Fruit fly (Drosophila melanogaster) whole organism: ENCODE measurements around the gene CG11837.
A peak's percentile ranks its signal among the peaks of the same experiment; 100 is the strongest.

Experiments used
- Dll ChIP-seq: fragments of >200 bp; optimal IDR thresholded peaks from 2 replicates; lab custom pipeline; 2017
- EcR ChIP-seq, 2 experiments: fragments of >200 bp; optimal IDR thresholded peaks; 2 replicates each; lab custom pipeline; 2017; ENCODE audit warnings: missing biosample characterization in 2 of 2, missing genetic modification characterization in 2 of 2, missing genetic modification reagents in 2 of 2
- usp ChIP-seq: fragments of >200 bp; optimal IDR thresholded peaks from 2 replicates; lab custom pipeline; 2017; ENCODE audit warnings: missing biosample characterization, missing genetic modification characterization, mixed read lengths

DNA sequence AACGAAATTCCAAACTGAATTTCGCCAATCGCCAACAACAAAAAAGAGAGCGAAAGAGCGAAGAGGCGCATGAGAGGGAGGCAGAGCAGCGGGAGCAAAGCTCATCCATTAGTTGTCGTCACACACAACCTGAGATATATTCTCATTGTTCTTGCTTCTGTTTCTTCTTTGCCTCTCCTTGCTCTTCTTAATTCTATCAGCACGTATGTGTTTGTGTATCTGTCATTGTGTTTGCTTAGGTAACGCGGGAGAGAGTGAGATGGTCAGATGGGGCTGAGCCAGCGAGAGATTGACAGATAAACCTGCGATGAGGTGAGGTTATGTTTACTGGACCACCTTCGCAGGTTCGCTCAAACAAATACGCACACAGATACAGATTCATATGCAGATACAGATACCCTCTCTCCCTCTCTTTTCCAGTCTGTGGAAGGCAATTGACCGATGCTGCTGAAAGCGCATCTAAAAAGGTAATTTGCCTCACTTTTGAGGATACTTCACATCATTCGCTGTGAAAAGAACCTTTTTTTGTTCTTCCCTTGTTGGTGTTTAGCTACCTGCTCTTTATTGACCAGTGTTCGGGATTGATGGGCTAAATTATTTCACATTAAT lies 24.8 kb downstream of the CG11837 start:
- TF ChIP-seq EcR (GFP tag; optimal IDR thresholded peaks at IDR 0.05; lab: Kevin White, UChicago) (peak in 1 of 2 experiments; percentile 0), usp (GFP tag; lab: Kevin White, UChicago) (no peak), Dll (lab: Kevin White, UChicago) (no peak)
